Worm (Caenorhabditis elegans) whole organism, L1 larva: ENCODE measurements around the gene C25F9.13.

ENCODE experiments used
- elt-3 ChIP-seq, 6 experiments: fragments of 150-350 bp in 1 of 6; sonication (generic microtip); optimal IDR thresholded peaks; 2 replicates each; lab custom pipeline; 2017 to 2018; ENCODE audit warnings: missing biosample characterization in 6 of 6, missing genetic modification characterization in 6 of 6, inconsistent platforms in 1 of 6
- fos-1 ChIP-seq: fragments of 150-350 bp; optimal IDR thresholded peaks from 2 replicates; lab custom pipeline; 2014; ENCODE audit warnings: missing biosample characterization, missing genetic modification characterization
- isw-1 ChIP-seq: fragments of 200-800 bp; sonication (Bioruptor generic); IDR thresholded peaks from 2 replicates; pipeline ENCODE4 v1.3.6; 2022; ENCODE audit warnings: missing genetic modification characterization, missing compliant biosample characterization
- lir-3 ChIP-seq: sonication (generic microtip); optimal IDR thresholded peaks from 2 replicates; lab custom pipeline; 2016; ENCODE audit warnings: mild to moderate bottlenecking, missing genetic modification characterization, moderate library complexity, missing compliant biosample characterization; ENCODE audit not compliant: poor library complexity
- mep-1 ChIP-seq: fragments of 150-350 bp; optimal IDR thresholded peaks from 2 replicates; lab custom pipeline; 2014; ENCODE audit warnings: missing biosample characterization, missing genetic modification characterization
- nhr-11 ChIP-seq: fragments of 150-350 bp; optimal IDR thresholded peaks from 2 replicates; lab custom pipeline; 2014; ENCODE audit warnings: missing biosample characterization, missing genetic modification characterization
- nhr-28 ChIP-seq: fragments of 150-350 bp; optimal IDR thresholded peaks from 2 replicates; lab custom pipeline; 2014; ENCODE audit warnings: missing biosample characterization, missing genetic modification characterization
- nhr-47 ChIP-seq: sonication (generic microtip); optimal IDR thresholded peaks from 2 replicates; lab custom pipeline; 2016; ENCODE audit warnings: mild to moderate bottlenecking, missing genetic modification characterization, moderate library complexity, missing compliant biosample characterization
- nhr-76 ChIP-seq: sonication (generic microtip); optimal IDR thresholded peaks from 2 replicates; lab custom pipeline; 2017; ENCODE audit warnings: missing biosample characterization, missing genetic modification characterization
- nhr-77 ChIP-seq: fragments of 150-350 bp; optimal IDR thresholded peaks from 2 replicates; lab custom pipeline; 2014; ENCODE audit warnings: missing biosample characterization, missing genetic modification characterization
- pqm-1 ChIP-seq: sonication (generic microtip); optimal IDR thresholded peaks from 3 replicates; lab custom pipeline; 2017; ENCODE audit warnings: missing biosample characterization, missing genetic modification characterization
- rnt-1 ChIP-seq: sonication (generic microtip); optimal IDR thresholded peaks from 2 replicates; lab custom pipeline; 2016; ENCODE audit warnings: mild to moderate bottlenecking, missing genetic modification characterization, moderate library complexity, missing compliant biosample characterization
- snpc-4 ChIP-seq: fragments of 150-350 bp; optimal IDR thresholded peaks from 2 replicates; lab custom pipeline; 2014; ENCODE audit warnings: missing biosample characterization, missing genetic modification characterization
- tbx-2 ChIP-seq: sonication (generic microtip); optimal IDR thresholded peaks from 2 replicates; lab custom pipeline; 2016; ENCODE audit warnings: missing genetic modification characterization, missing compliant biosample characterization

ce11 chrV:19445442-19445841 is 46.7 kb upstream of the C25F9.13 start, which contains the start of gene M04C3.1:
- no peak for TF ChIP-seq nhr-47 (tag; lab: Kevin White, UChicago)
- TF ChIP-seq lir-3 (tag; lab: Kevin White, UChicago), result no peak
- no peak for TF ChIP-seq elt-3 (tag; optimal IDR thresholded peaks at IDR 0.05; lab: Kevin White, UChicago)
- no peak for TF ChIP-seq snpc-4 (tag; lab: Kevin White, UChicago)
- no peak for TF ChIP-seq mep-1
- no peak for TF ChIP-seq nhr-28 (tag; lab: Kevin White, UChicago)
- TF ChIP-seq nhr-11 (tag; lab: Kevin White, UChicago), result no peak
- TF ChIP-seq nhr-76, result no peak
- TF ChIP-seq pqm-1 (tag; lab: Kevin White, UChicago), result no peak
- TF ChIP-seq nhr-77, result no peak
- no peak for TF ChIP-seq isw-1
- TF ChIP-seq fos-1, result no peak
- TF ChIP-seq rnt-1 (tag; lab: Kevin White, UChicago), result no peak
- no peak for TF ChIP-seq tbx-2 (tag; lab: Kevin White, UChicago)
